Worm (Caenorhabditis elegans): ENCODE results near the gene cept-2.
"Not testable (repeated sequence)": the region's sequence is repeated elsewhere in the genome, so short reads cannot be mapped to it uniquely, and the experiment has no call there.

cept-2 gene

ce11 chrV:14308164-14308563 lies 39.4 kb upstream of the cept-2 start, which contains the start of gene spig-5:
TSS of gene spig-5 (plus strand) at chrV:14308464.
- not testable (repeated sequence) for TF ChIP-seq ceh-88 (GFP tag; IDR thresholded peaks at IDR 0.05); tbx-2 (tag; optimal IDR thresholded peaks at IDR 0.05); unc-86 (tag; optimal IDR thresholded peaks at IDR 0.05)

- not testable (repeated sequence) for TF ChIP-seq pqm-1 (tag; optimal IDR thresholded peaks at IDR 0.05); hpl-2 (GFP tag; optimal IDR thresholded peaks at IDR 0.05); nhr-11 (tag; optimal IDR thresholded peaks at IDR 0.05)
These were observed 37.9 kb upstream of the cept-2 start, which contains the start of gene F14D7.14 for ce11 chrV:14309632-14310031. TSS of gene F14D7.14 (plus strand) at chrV:14309932.

DNA sequence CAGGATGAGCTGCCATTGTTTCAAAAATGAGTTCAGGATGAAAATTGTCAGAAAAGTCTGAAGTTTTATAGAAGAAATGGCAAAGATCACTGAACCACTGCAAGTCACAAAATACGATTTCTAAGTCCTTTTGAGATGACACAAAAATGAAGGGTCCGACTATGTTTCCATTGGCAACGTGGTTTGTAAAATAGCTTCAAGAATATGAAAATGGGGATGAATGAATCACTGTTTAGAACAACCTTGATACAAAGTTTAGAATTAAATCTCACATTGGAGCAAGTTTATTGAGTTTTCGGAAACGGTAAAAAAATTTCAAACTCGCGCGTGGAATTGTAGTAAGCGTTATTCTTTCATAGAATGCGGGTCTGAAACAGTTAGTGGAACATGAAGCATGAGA lies 36.5 kb upstream of the cept-2 start, which contains the start of gene ddn-3:
Gene ddn-3 (minus strand): TSS at position 101 of the 400 bp plus-strand sequence.
- TF ChIP-seq nhr-12 (tag; optimal IDR thresholded peaks at IDR 0.05) (no peak), ama-1 (optimal IDR thresholded peaks at IDR 0.05) (no peak), ztf-11 (tag; optimal IDR thresholded peaks at IDR 0.05) (no peak), nhr-85 (tag) (no peak), dsc-1 (tag; optimal IDR thresholded peaks at IDR 0.05) (no peak), unc-130 (tag; optimal IDR thresholded peaks at IDR 0.05) (no peak), ces-1 (GFP tag; optimal IDR thresholded peaks at IDR 0.05) (no peak), nhr-84 (tag; optimal IDR thresholded peaks at IDR 0.05) (no peak), elt-2 (tag; optimal IDR thresholded peaks at IDR 0.05) (no peak), sox-4 (tag; optimal IDR thresholded peaks at IDR 0.05) (no peak), dpl-1 (GFP tag; optimal IDR thresholded peaks at IDR 0.05) (no peak), hpl-2 (GFP tag; optimal IDR thresholded peaks at IDR 0.05) (no peak), nhr-19 (GFP tag; conservative IDR thresholded peaks at IDR 0.05) (no peak), nhr-237 (tag; optimal IDR thresholded peaks at IDR 0.05) (no peak), jun-1 (tag; optimal IDR thresholded peaks at IDR 0.05) (no peak), ceh-82 (tag; optimal IDR thresholded peaks at IDR 0.05) (no peak)

DNA sequence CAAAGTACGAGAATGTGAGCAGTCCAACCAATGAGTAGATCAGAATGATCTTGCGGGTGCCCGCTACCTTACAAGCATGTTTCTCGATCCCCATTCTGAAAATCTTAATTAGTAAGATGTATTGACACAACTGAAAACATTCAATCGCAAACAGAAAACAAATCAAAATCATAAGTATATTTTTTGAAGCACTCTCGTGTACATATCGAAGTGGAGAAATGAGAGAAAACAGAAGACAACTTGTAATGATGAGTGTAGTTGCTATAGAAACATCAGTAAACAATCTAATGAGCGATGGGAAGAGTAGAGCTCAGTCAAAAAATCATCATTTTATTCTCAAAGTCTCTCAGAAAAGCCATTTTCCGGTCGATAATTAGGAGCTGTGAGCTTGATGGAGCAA lies 34.9 kb upstream of the cept-2 start, which contains the start of gene F14D7.8:
Gene F14D7.8 (minus strand): TSS at position 101 of the 400 bp plus-strand sequence.
- TF ChIP-seq xbp-1 (tag; optimal IDR thresholded peaks at IDR 0.05) (no peak), ets-5 (GFP tag; IDR thresholded peaks at IDR 0.05) (no peak), lsy-2 (tag; optimal IDR thresholded peaks at IDR 0.05) (no peak), zag-1 (tag; optimal IDR thresholded peaks at IDR 0.05) (no peak), jun-1 (tag; optimal IDR thresholded peaks at IDR 0.05) (no peak), unc-98 (GFP tag; IDR thresholded peaks at IDR 0.05) (no peak), ceh-88 (GFP tag; IDR thresholded peaks at IDR 0.05) (no peak), hpl-2 (GFP tag; optimal IDR thresholded peaks at IDR 0.05) (no peak), unc-62 (GFP tag; optimal IDR thresholded peaks at IDR 0.05) (no peak), vab-15 (tag; optimal IDR thresholded peaks at IDR 0.05) (no peak), snu-23 (GFP tag; optimal IDR thresholded peaks at IDR 0.05) (no peak), mef-2 (tag; optimal IDR thresholded peaks at IDR 0.05) (no peak), nhr-85 (tag) (no peak), ama-1 (optimal IDR thresholded peaks at IDR 0.05) (no peak)

DNA sequence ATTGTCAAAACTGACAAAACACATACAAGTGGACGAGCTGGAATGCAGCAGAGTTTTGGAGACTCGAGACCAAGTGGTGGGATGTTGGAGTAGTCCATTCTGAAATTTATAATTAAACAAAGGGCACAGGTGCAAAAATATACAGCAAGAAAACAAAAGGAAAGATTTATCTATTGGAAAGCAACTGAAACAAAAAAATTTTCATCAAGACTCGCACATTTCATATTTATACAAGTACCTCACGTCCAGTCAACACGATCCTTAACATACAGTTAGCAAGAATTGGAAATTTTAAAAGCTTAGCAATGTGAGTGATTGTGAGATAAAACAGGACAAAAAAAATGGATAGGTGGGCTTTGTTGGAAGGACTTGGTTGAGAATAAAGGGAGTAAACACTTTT lies 33.3 kb upstream of the cept-2 start, which contains the start of gene F47B8.1:
Gene F47B8.1 (minus strand): TSS at position 101 of the 400 bp plus-strand sequence.
- TF ChIP-seq egl-13 (tag; optimal IDR thresholded peaks at IDR 0.05) (no peak), ztf-4 (tag; optimal IDR thresholded peaks at IDR 0.05) (no peak), ceh-63 (GFP tag; optimal IDR thresholded peaks at IDR 0.05) (no peak), lsy-2 (tag; optimal IDR thresholded peaks at IDR 0.05) (no peak), tbx-2 (tag; optimal IDR thresholded peaks at IDR 0.05) (no peak), ets-5 (GFP tag; IDR thresholded peaks at IDR 0.05) (no peak), efl-1 (optimal IDR thresholded peaks at IDR 0.05) (no peak), efl-1 (GFP tag; optimal IDR thresholded peaks at IDR 0.05 in 1 of 2) (no peak), nhr-85 (tag) (peak; percentile 16)
